Worm (Caenorhabditis elegans) whole organism, young adult: ENCODE results near the gene pars-1.

ENCODE experiments used
- B0035.1 ChIP-seq: sonication (generic microtip); optimal IDR thresholded peaks from 2 replicates; lab custom pipeline; 2016; ENCODE audit warnings: missing genetic modification characterization, mild to moderate bottlenecking, missing compliant biosample characterization, missing genotype, missing genetic modification reagents
- B0261.1 ChIP-seq: sonication (generic microtip); optimal IDR thresholded peaks from 2 replicates; lab custom pipeline; 2016; ENCODE audit warnings: mild to moderate bottlenecking, missing genetic modification characterization, moderate library complexity, missing compliant biosample characterization
- B0336.3 ChIP-seq: fragments of 200-800 bp; sonication (Bioruptor generic); IDR thresholded peaks from 2 replicates; pipeline ENCODE4 v1.3.6; 2022; ENCODE audit warnings: missing genetic modification characterization, missing compliant biosample characterization
- C17E4.6 ChIP-seq: fragments of 200-800 bp; sonication (Bioruptor generic); IDR thresholded peaks from 2 replicates; pipeline ENCODE4 v1.3.6; 2022; ENCODE audit warnings: missing genetic modification reagents, missing genetic modification characterization, missing compliant biosample characterization
- D2030.7 ChIP-seq: fragments of 200-800 bp; sonication (Bioruptor generic); IDR thresholded peaks from 2 replicates; pipeline ENCODE4 v1.3.6; 2022; ENCODE audit warnings: missing genetic modification reagents, missing genetic modification characterization, missing compliant biosample characterization
- F22D6.2 ChIP-seq: sonication (generic microtip); optimal IDR thresholded peaks from 2 replicates; lab custom pipeline; 2016; ENCODE audit warnings: mild to moderate bottlenecking, missing genetic modification characterization, missing compliant biosample characterization
- F33H1.4 ChIP-seq: fragments of 200-800 bp; sonication (Bioruptor generic); IDR thresholded peaks from 2 replicates; pipeline ENCODE4 v1.3.6; 2022; ENCODE audit warnings: missing genetic modification reagents, missing genetic modification characterization, missing compliant biosample characterization
- F57C9.4 ChIP-seq: sonication (generic microtip); optimal IDR thresholded peaks from 2 replicates; lab custom pipeline; 2017; ENCODE audit warnings: mild to moderate bottlenecking, missing genetic modification characterization, missing compliant biosample characterization
- Y79H2A.3 ChIP-seq: fragments of 200-800 bp; sonication (Bioruptor generic); conservative IDR thresholded peaks from 2 replicates; pipeline ENCODE4 v1.3.6; 2022; ENCODE audit warnings: missing genetic modification reagents, missing genetic modification characterization, missing compliant biosample characterization
- ama-1 ChIP-seq, 3 experiments: fragments of 150-350 bp in 1 of 3; sonication (generic microtip) in 2 of 3; optimal IDR thresholded peaks; 2 replicates each; lab custom pipeline; 2014 to 2018; ENCODE audit warnings: missing biosample characterization in 2 of 3, missing genetic modification characterization in 2 of 3, missing genetic modification reagents in 2 of 3
- aptf-2 ChIP-seq: fragments of 200-800 bp; sonication (Bioruptor generic); conservative IDR thresholded peaks from 2 replicates; pipeline ENCODE4 v1.3.6; 2022; ENCODE audit warnings: missing genetic modification reagents, missing genetic modification characterization, missing compliant biosample characterization
- atf-7 ChIP-seq: sonication (generic microtip); optimal IDR thresholded peaks from 2 replicates; lab custom pipeline; 2017; ENCODE audit warnings: mild to moderate bottlenecking, missing genetic modification characterization, missing compliant biosample characterization
- attf-3 ChIP-seq: fragments of 200-800 bp; sonication (Bioruptor generic); conservative IDR thresholded peaks from 2 replicates; pipeline ENCODE4 v1.3.6; 2022; ENCODE audit warnings: missing genetic modification reagents, missing genetic modification characterization, missing compliant biosample characterization
- attf-5 ChIP-seq: fragments of 200-800 bp; sonication (Bioruptor generic); optimal IDR thresholded peaks from 2 replicates; lab custom pipeline; 2018; ENCODE audit warnings: mild to moderate bottlenecking, missing genetic modification characterization, missing compliant biosample characterization
- attf-6 ChIP-seq: fragments of 200-800 bp; sonication (Bioruptor generic); IDR thresholded peaks from 2 replicates; pipeline ENCODE4 v1.3.6; 2022; ENCODE audit warnings: missing genetic modification reagents, missing genetic modification characterization, missing compliant biosample characterization
- bed-1 ChIP-seq: fragments of 200-800 bp; sonication (Bioruptor generic); IDR thresholded peaks from 2 replicates; pipeline ENCODE4 v1.3.6; 2022; ENCODE audit warnings: missing genetic modification reagents, missing genetic modification characterization, missing compliant biosample characterization
- bed-2 ChIP-seq: fragments of 200-800 bp; sonication (Bioruptor generic); IDR thresholded peaks from 2 replicates; pipeline ENCODE4 v1.3.6; 2022; ENCODE audit warnings: missing genetic modification reagents, missing genetic modification characterization, missing compliant biosample characterization
- ccch-3 ChIP-seq: fragments of 200-800 bp; sonication (Bioruptor generic); optimal IDR thresholded peaks from 2 replicates; lab custom pipeline; 2018; ENCODE audit warnings: mild to moderate bottlenecking, missing genetic modification characterization, missing compliant biosample characterization
- ceh-100 ChIP-seq: fragments of 200-800 bp; sonication (Bioruptor generic); IDR thresholded peaks from 2 replicates; pipeline ENCODE4 v1.3.6; 2022; ENCODE audit warnings: missing genetic modification reagents, missing genetic modification characterization, missing compliant biosample characterization
- ceh-27 ChIP-seq: fragments of 200-800 bp; sonication (Bioruptor generic); optimal IDR thresholded peaks from 2 replicates; lab custom pipeline; 2018; ENCODE audit warnings: mild to moderate bottlenecking, missing genetic modification characterization, moderate library complexity, missing compliant biosample characterization
- ceh-58 ChIP-seq: fragments of 200-800 bp; sonication (Bioruptor generic); IDR thresholded peaks from 2 replicates; pipeline ENCODE4 v1.3.6; 2022; ENCODE audit warnings: missing genetic modification characterization, missing compliant biosample characterization
- chd-7 ChIP-seq: sonication (generic microtip); optimal IDR thresholded peaks from 2 replicates; lab custom pipeline; 2016; ENCODE audit warnings: mild to moderate bottlenecking, missing genetic modification characterization, moderate library complexity, missing compliant biosample characterization
- dpl-1 ChIP-seq: fragments of 150-350 bp; optimal IDR thresholded peaks from 2 replicates; lab custom pipeline; 2014; ENCODE audit warnings: missing biosample characterization, missing genetic modification reagents, missing genetic modification characterization
- egl-18 ChIP-seq: fragments of 200-800 bp; sonication (Bioruptor generic); IDR thresholded peaks from 2 replicates; pipeline ENCODE4 v1.3.6; 2022; ENCODE audit warnings: missing genetic modification reagents, missing genetic modification characterization, missing compliant biosample characterization
- ets-4 ChIP-seq: fragments of 200-800 bp; sonication (Bioruptor generic); optimal IDR thresholded peaks from 2 replicates; lab custom pipeline; 2018; ENCODE audit warnings: mild to moderate bottlenecking, missing genetic modification characterization, missing compliant biosample characterization
- gei-17 ChIP-seq: fragments of 200-800 bp; sonication (Bioruptor generic); optimal IDR thresholded peaks from 2 replicates; lab custom pipeline; 2018; ENCODE audit warnings: mild to moderate bottlenecking, missing genetic modification characterization, missing compliant biosample characterization
- him-1 ChIP-seq: sonication (generic microtip); optimal IDR thresholded peaks from 2 replicates; lab custom pipeline; 2016; ENCODE audit warnings: missing genotype, missing genetic modification reagents, missing genetic modification characterization, missing compliant biosample characterization
- hmg-1.2 ChIP-seq: fragments of 200-800 bp; sonication (Bioruptor generic); IDR thresholded peaks from 2 replicates; pipeline ENCODE4 v1.3.6; 2022; ENCODE audit warnings: missing genetic modification reagents, missing genetic modification characterization, missing compliant biosample characterization
- hsf-1 ChIP-seq: fragments of 200-800 bp; sonication (Bioruptor generic); IDR thresholded peaks from 2 replicates; pipeline ENCODE4 v1.3.6; 2022; ENCODE audit warnings: missing genetic modification reagents, missing genetic modification characterization, missing compliant biosample characterization
- lag-1 ChIP-seq: fragments of 200-800 bp; sonication (Bioruptor generic); IDR thresholded peaks from 2 replicates; pipeline ENCODE4 v1.3.6; 2022; ENCODE audit warnings: missing genetic modification reagents, missing genetic modification characterization, missing compliant biosample characterization
- let-526 ChIP-seq: fragments of 200-800 bp; sonication (Bioruptor generic); IDR thresholded peaks from 2 replicates; pipeline ENCODE4 v1.3.6; 2022; ENCODE audit warnings: missing genetic modification reagents, missing genetic modification characterization, missing compliant biosample characterization
- lin-35 ChIP-seq, 3 experiments: fragments of 150-350 bp in 2 of 3; sonication (generic microtip) in 1 of 3; optimal IDR thresholded peaks; 2 replicates each; lab custom pipeline; 2014 to 2018; ENCODE audit warnings: missing biosample characterization in 3 of 3, missing genetic modification characterization in 3 of 3, missing genetic modification reagents in 3 of 3
- lin-40 ChIP-seq: sonication (generic microtip); optimal IDR thresholded peaks from 2 replicates; lab custom pipeline; 2016; ENCODE audit warnings: missing genetic modification characterization, mild to moderate bottlenecking, missing compliant biosample characterization, missing genotype, missing genetic modification reagents
- madf-3 ChIP-seq: fragments of 200-800 bp; sonication (Bioruptor generic); IDR thresholded peaks from 2 replicates; pipeline ENCODE4 v1.3.6; 2022; ENCODE audit warnings: missing genetic modification reagents, missing genetic modification characterization, missing compliant biosample characterization
- mcd-1 ChIP-seq: fragments of 200-800 bp; sonication (Bioruptor generic); IDR thresholded peaks from 2 replicates; pipeline ENCODE4 v1.3.6; 2022; ENCODE audit warnings: missing genetic modification reagents, missing genetic modification characterization, missing compliant biosample characterization
- mes-4 ChIP-seq: sonication (generic microtip); optimal IDR thresholded peaks from 2 replicates; lab custom pipeline; 2016; ENCODE audit warnings: missing genotype, missing genetic modification characterization, missing compliant biosample characterization
- nfya-1 ChIP-seq: sonication (generic microtip); optimal IDR thresholded peaks from 2 replicates; lab custom pipeline; 2017; ENCODE audit warnings: antibody characterized with exemption, missing compliant biosample characterization, missing genetic modification characterization, borderline replicate concordance; ENCODE audit not compliant: insufficient read depth
- nfyb-1 ChIP-seq: fragments of 200-800 bp; sonication (Bioruptor generic); IDR thresholded peaks from 2 replicates; pipeline ENCODE4 v1.3.6; 2022; ENCODE audit warnings: missing genetic modification reagents, missing genetic modification characterization, missing compliant biosample characterization
- rpc-1 ChIP-seq, 2 experiments: fragments of 150-350 bp in 1 of 2; sonication (generic microtip) in 1 of 2; optimal IDR thresholded peaks; 2 replicates each; lab custom pipeline; 2014 to 2018; ENCODE audit warnings: missing biosample characterization in 1 of 2, missing genetic modification characterization in 1 of 2, missing genetic modification reagents in 1 of 2, missing genotype in 1 of 2
- snpc-3.4 ChIP-seq: sonication (generic microtip); optimal IDR thresholded peaks from 2 replicates; lab custom pipeline; 2017; ENCODE audit warnings: missing genetic modification characterization, mild to moderate bottlenecking, missing compliant biosample characterization, antibody characterized with exemption, moderate library complexity, missing genotype, missing genetic modification reagents
- snpc-4 ChIP-seq, 5 experiments: fragments of 150-350 bp in 1 of 5; sonication (generic microtip) in 4 of 5; optimal IDR thresholded peaks; 2 replicates each; lab custom pipeline; 2014 to 2018; ENCODE audit warnings: missing genetic modification characterization in 5 of 5, missing biosample characterization in 3 of 5, antibody characterized with exemption in 2 of 5, mild to moderate bottlenecking in 2 of 5, missing compliant biosample characterization in 2 of 5, missing genotype in 2 of 5, moderate library complexity in 2 of 5, missing genetic modification reagents in 1 of 5
- somi-1 ChIP-seq: fragments of 200-800 bp; sonication (Bioruptor generic); optimal IDR thresholded peaks from 2 replicates; lab custom pipeline; 2018; ENCODE audit warnings: mild to moderate bottlenecking, missing genetic modification characterization, missing compliant biosample characterization
- sptf-2 ChIP-seq: fragments of 200-800 bp; sonication (Bioruptor generic); optimal IDR thresholded peaks from 2 replicates; lab custom pipeline; 2018; ENCODE audit warnings: mild to moderate bottlenecking, missing genetic modification characterization, missing compliant biosample characterization
- tlf-1 ChIP-seq: fragments of 200-800 bp; sonication (Bioruptor generic); optimal IDR thresholded peaks from 2 replicates; lab custom pipeline; 2018; ENCODE audit warnings: mild to moderate bottlenecking, missing genetic modification characterization, missing compliant biosample characterization
- xnd-1 ChIP-seq: sonication (generic microtip); optimal IDR thresholded peaks from 2 replicates; lab custom pipeline; 2016; ENCODE audit warnings: missing genotype, missing genetic modification reagents, missing genetic modification characterization, missing compliant biosample characterization
- ztf-18 ChIP-seq: sonication (generic microtip); optimal IDR thresholded peaks from 2 replicates; lab custom pipeline; 2016; ENCODE audit warnings: missing genotype, mild to moderate bottlenecking, missing genetic modification characterization, missing compliant biosample characterization
- ztf-22 ChIP-seq: fragments of 200-800 bp; sonication (Bioruptor generic); optimal IDR thresholded peaks from 2 replicates; lab custom pipeline; 2018; ENCODE audit warnings: mild to moderate bottlenecking, missing genetic modification characterization, moderate library complexity, missing compliant biosample characterization
- ztf-25 ChIP-seq: fragments of 200-800 bp; sonication (Bioruptor generic); IDR thresholded peaks from 2 replicates; pipeline ENCODE4 v1.3.6; 2022; ENCODE audit warnings: missing genetic modification reagents, missing genetic modification characterization, missing compliant biosample characterization

pars-1 gene

DNA sequence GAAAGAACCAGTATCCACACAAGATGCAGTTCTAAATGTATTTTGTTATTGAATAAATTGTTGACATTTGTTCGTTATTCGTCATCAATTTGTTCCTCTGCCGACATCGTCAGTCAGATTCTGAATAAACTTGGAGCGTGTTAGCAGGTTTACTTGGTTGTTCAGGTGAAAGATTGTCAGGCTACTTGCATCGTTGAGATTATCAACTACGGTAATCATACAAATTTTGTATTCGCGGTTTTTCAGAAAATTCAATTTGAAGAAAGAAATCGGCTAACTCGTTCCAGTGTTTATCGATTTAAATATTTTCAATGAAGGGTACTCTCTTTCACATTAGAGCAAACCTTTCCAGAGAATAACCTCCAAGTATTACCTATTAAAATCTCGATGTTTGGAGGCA is 29.1 kb upstream of the pars-1 start, which contains the start of gene R151.2 (continued):
- TF ChIP-seq sptf-2 (GFP tag; lab: Kevin White, UChicago) (no peak), B0336.3 (GFP tag; lab: Robert Waterston, UW) (peak; percentile 54), ceh-27 (no peak), hsf-1 (GFP tag; lab: Robert Waterston, UW) (0 out of 2 replicates have a peak, but pooled peaks have one; percentile 5), let-526 (no peak), ztf-25 (GFP tag; lab: Robert Waterston, UW) (no peak), madf-3 (GFP tag; lab: Robert Waterston, UW) (peak; percentile 62; the same call in 1 of the 2 replicates), ztf-18 (tag; lab: Kevin White, UChicago) (no peak), tlf-1 (GFP tag; lab: Kevin White, UChicago) (peak; percentile 36), somi-1 (GFP tag; lab: Kevin White, UChicago) (no peak), rpc-1 (optimal IDR thresholded peaks at IDR 0.05; lab: Kevin White, UChicago) (no peak), rpc-1 (tag; optimal IDR thresholded peaks at IDR 0.05; lab: Kevin White, UChicago) (no peak), ets-4 (no peak), lin-35 (GFP tag; optimal IDR thresholded peaks at IDR 0.05; lab: Kevin White, UChicago) (no peak), snpc-4 (GFP tag; optimal IDR thresholded peaks at IDR 0.05; lab: Kevin White, UChicago) (no peak), snpc-4 (tag; optimal IDR thresholded peaks at IDR 0.05; lab: Kevin White, UChicago) (peak in 1 of 4 experiments; percentile 3), gei-17 (GFP tag; lab: Kevin White, UChicago) (no peak), B0261.1 (tag; lab: Kevin White, UChicago) (no peak), lin-40 (tag; lab: Kevin White, UChicago) (no peak), ccch-3 (GFP tag; lab: Kevin White, UChicago) (no peak), lag-1 (GFP tag; lab: Robert Waterston, UW) (no peak), aptf-2 (GFP tag; lab: Robert Waterston, UW) (no peak), mcd-1 (GFP tag; lab: Robert Waterston, UW) (no peak), bed-2 (GFP tag; lab: Robert Waterston, UW) (no peak), D2030.7 (GFP tag; lab: Robert Waterston, UW) (no peak), F57C9.4 (no peak), attf-5 (GFP tag; lab: Kevin White, UChicago) (no peak), nfyb-1 (0 out of 2 replicates have a peak, but pooled peaks have one; percentile 47), egl-18 (no peak), ceh-58 (GFP tag; lab: Robert Waterston, UW) (no peak), F33H1.4 (GFP tag; lab: Robert Waterston, UW) (peak; percentile 38), C17E4.6 (no peak), attf-3 (GFP tag; lab: Robert Waterston, UW) (no peak), dpl-1 (GFP tag; lab: Kevin White, UChicago) (no peak), bed-1 (no peak), chd-7 (no peak), him-1 (tag; lab: Kevin White, UChicago) (no peak), snpc-3.4 (peak; percentile 37), ceh-100 (GFP tag; lab: Robert Waterston, UW) (peak; percentile 24; the same call in 1 of the 2 replicates), ztf-22 (GFP tag; lab: Kevin White, UChicago) (no peak), xnd-1 (tag; lab: Kevin White, UChicago) (no peak), F22D6.2 (tag; lab: Kevin White, UChicago) (no peak), nfya-1 (tag; lab: Kevin White, UChicago) (no peak), mes-4 (tag; lab: Kevin White, UChicago) (no peak), ama-1 (optimal IDR thresholded peaks at IDR 0.05; lab: Kevin White, UChicago) (no peak), ama-1 (GFP tag; optimal IDR thresholded peaks at IDR 0.05; lab: Kevin White, UChicago) (peak in 1 of 2 experiments; percentile 61), Y79H2A.3 (GFP tag; lab: Robert Waterston, UW) (no peak), B0035.1 (tag; lab: Kevin White, UChicago) (no peak), atf-7 (no peak), attf-6 (peak; percentile 60), hmg-1.2 (GFP tag; lab: Robert Waterston, UW) (peak; percentile 24; the same call in 1 of the 2 replicates)
